Worm (Caenorhabditis elegans): ENCODE data around the gene spsb-2.

spsb-2 gene

DNA sequence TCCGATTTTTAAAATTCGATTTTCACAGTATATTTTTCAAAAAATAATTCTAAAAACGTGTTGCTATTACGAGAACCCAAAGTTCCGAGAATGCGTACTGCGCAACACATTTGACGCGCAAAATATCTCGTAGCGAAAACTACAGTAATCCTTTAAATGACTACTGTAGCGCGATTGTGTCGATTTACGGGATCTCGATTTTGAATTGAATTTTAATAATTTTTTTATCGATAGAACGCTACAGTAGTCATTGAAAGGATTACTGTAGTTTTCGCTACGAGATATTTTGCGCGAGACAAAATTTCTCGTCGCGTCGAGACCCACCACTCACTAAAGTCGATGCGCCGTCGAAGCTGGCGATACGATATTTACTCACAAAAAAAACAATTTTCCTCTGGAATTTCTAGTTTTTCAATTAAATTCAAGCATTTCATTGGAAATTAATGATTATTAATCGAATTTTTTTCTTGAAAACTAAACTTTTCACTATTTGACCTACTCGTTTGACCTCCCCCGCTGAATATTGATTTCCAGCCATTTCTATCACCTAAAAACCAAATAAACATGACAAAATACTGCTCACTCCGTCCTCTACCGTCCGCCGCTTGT, at the start of gene spsb-2:
Gene spsb-2 (plus strand): TSS at position 559 of the 609 bp plus-strand sequence.
- TF ChIP-seq flt-1 (GFP tag; IDR thresholded peaks at IDR 0.05) (no peak), T22C8.4 (GFP tag; IDR thresholded peaks at IDR 0.05) (no peak), ztf-23 (GFP tag; IDR thresholded peaks at IDR 0.05) (no peak), cog-1 (tag; optimal IDR thresholded peaks at IDR 0.05) (no peak), tab-1 (GFP tag; IDR thresholded peaks at IDR 0.05) (no peak), ztf-29 (GFP tag; IDR thresholded peaks at IDR 0.05) (no peak), ref-1 (GFP tag; conservative IDR thresholded peaks at IDR 0.05) (no peak), klf-2 (GFP tag; conservative IDR thresholded peaks at IDR 0.05) (no peak), med-1 (GFP tag; optimal IDR thresholded peaks at IDR 0.05; ENCODE audit: insufficient read depth) (no peak)

- TF ChIP-seq tab-1 (GFP tag; IDR thresholded peaks at IDR 0.05) (no peak), ztf-23 (GFP tag; IDR thresholded peaks at IDR 0.05) (no peak), ztf-29 (GFP tag; IDR thresholded peaks at IDR 0.05) (no peak), klf-2 (GFP tag; conservative IDR thresholded peaks at IDR 0.05) (no peak), flt-1 (GFP tag; IDR thresholded peaks at IDR 0.05) (no peak), cog-1 (tag; optimal IDR thresholded peaks at IDR 0.05) (no peak), T22C8.4 (GFP tag; IDR thresholded peaks at IDR 0.05) (no peak), med-1 (GFP tag; optimal IDR thresholded peaks at IDR 0.05; ENCODE audit: insufficient read depth) (no peak), ref-1 (GFP tag; conservative IDR thresholded peaks at IDR 0.05) (no peak)
Observed at ce11 chrII:15183139-15183538, 47.0 kb upstream of the spsb-2 start, which contains the start of gene gst-34. TSS of gene gst-34 (minus strand) at chrII:15183239.

DNA sequence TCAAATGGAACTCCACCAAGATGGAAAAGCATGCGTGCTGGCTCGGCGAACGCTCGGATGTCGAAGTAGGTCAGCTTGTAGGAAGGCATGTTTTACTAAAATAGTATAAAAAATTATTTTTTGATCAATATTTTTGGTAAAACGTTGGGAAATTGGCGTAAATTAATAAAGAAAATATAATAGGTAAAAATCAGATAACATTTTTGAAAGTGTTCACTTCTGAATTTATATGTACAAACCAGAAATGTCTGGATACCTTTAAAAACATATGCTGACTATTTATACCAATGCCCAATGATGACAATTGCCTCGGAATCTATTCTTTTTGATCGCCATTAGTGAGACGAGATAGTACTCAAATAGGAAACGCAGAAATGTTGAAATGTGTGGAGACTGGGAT, 44.9 kb upstream of the spsb-2 start, which contains the start of gene gst-35:
Gene gst-35 (minus strand): TSS at position 101 of the 400 bp plus-strand sequence.
- TF ChIP-seq med-1 (GFP tag; optimal IDR thresholded peaks at IDR 0.05; ENCODE audit: insufficient read depth) (no peak), flt-1 (GFP tag; IDR thresholded peaks at IDR 0.05) (no peak), tab-1 (GFP tag; IDR thresholded peaks at IDR 0.05) (no peak)

- no peak for TF ChIP-seq klf-2 (GFP tag; conservative IDR thresholded peaks at IDR 0.05)
- no peak for TF ChIP-seq ztf-29 (GFP tag; IDR thresholded peaks at IDR 0.05)
- TF ChIP-seq ztf-23 (GFP tag; IDR thresholded peaks at IDR 0.05) = no peak
- no peak for TF ChIP-seq T22C8.4 (GFP tag; IDR thresholded peaks at IDR 0.05)
- TF ChIP-seq med-1 (GFP tag; optimal IDR thresholded peaks at IDR 0.05; ENCODE audit: insufficient read depth) = no peak
- TF ChIP-seq tab-1 (GFP tag; IDR thresholded peaks at IDR 0.05) = no peak
- TF ChIP-seq flt-1 (GFP tag; IDR thresholded peaks at IDR 0.05) = no peak
- TF ChIP-seq cog-1 (tag; optimal IDR thresholded peaks at IDR 0.05) = no peak
- TF ChIP-seq ref-1 (GFP tag; conservative IDR thresholded peaks at IDR 0.05) = no peak
Observed at ce11 chrII:15189956-15190355, 40.2 kb upstream of the spsb-2 start.

- TF ChIP-seq flt-1 (GFP tag; IDR thresholded peaks at IDR 0.05) (no peak), klf-2 (GFP tag; conservative IDR thresholded peaks at IDR 0.05) (no peak)
Observed at ce11 chrII:15190971-15191370, 39.2 kb upstream of the spsb-2 start.

DNA sequence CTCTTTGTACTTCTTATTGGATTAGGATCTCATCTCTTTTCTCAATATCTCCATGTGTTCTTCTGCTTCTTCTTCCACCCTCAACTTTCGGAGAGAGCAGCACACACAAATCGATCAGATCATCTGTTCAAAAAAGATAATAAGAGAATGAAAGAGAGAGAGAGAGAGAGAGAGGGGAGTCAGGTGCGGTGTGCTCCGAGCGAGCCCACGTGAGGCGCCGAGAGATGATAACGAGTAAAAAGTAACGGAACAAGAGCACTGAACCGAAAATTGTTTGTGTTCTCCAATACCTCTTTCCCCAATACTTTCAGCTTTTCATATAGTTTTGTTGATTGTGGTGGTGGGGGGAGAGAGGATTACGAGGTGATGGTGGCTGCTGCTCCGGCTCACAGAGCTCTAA, 36.2 kb upstream of the spsb-2 start:
- TF ChIP-seq flt-1 (GFP tag; IDR thresholded peaks at IDR 0.05) = no peak
- TF ChIP-seq tab-1 (GFP tag; IDR thresholded peaks at IDR 0.05) = no peak
- no peak for TF ChIP-seq cog-1 (tag; optimal IDR thresholded peaks at IDR 0.05)
- no peak for TF ChIP-seq ztf-23 (GFP tag; IDR thresholded peaks at IDR 0.05)
- TF ChIP-seq ref-1 (GFP tag; conservative IDR thresholded peaks at IDR 0.05) = no peak
- TF ChIP-seq T22C8.4 (GFP tag; IDR thresholded peaks at IDR 0.05) = no peak

DNA sequence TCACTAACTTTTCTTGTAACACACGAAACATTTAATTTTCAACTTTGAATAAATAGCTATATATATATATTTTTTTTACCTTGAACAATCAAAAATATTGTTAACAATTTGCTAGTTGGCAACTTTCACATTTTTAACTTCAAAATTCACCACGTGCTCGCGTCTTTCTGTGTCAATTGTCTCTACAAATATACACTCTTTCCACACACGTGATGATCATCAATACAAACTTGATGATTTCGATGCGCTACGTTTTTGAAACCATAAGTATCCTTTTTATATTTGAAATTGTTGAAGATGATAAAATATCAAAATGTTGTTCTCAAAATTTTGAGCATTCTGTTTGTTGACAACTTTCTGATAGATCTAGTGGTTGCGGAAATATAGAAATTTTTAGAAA, 34.8 kb upstream of the spsb-2 start:
- TF ChIP-seq tab-1 (GFP tag; IDR thresholded peaks at IDR 0.05) (no peak), ztf-23 (GFP tag; IDR thresholded peaks at IDR 0.05) (no peak), flt-1 (GFP tag; IDR thresholded peaks at IDR 0.05) (no peak), med-1 (GFP tag; optimal IDR thresholded peaks at IDR 0.05; ENCODE audit: insufficient read depth) (no peak), ref-1 (GFP tag; conservative IDR thresholded peaks at IDR 0.05) (no peak), cog-1 (tag; optimal IDR thresholded peaks at IDR 0.05) (no peak), T22C8.4 (GFP tag; IDR thresholded peaks at IDR 0.05) (no peak), ztf-29 (GFP tag; IDR thresholded peaks at IDR 0.05) (no peak), klf-2 (GFP tag; conservative IDR thresholded peaks at IDR 0.05) (no peak)

DNA sequence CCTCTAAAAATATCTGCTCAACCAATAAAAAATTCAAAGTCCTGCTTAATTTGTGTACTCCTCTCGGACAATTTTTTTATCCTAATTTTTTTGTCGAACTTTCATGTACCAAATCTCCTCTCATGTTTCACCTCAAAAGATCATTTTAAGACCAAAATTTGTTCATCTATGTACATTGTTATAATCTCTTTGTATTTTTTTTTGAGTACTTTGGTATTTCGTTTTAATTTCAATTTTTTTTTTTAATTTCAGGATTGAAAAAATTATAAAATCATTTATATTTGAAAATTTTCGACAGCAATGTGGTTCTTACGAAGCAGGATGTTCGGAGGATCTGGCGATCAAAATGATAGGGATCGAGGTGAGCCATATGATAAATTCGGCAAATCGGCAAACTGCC, 33.7 kb upstream of the spsb-2 start, which contains the start of gene spsb-1:
Gene spsb-1 (plus strand): TSS at position 301 of the 400 bp plus-strand sequence.
- TF ChIP-seq ztf-23 (GFP tag; IDR thresholded peaks at IDR 0.05) (no peak), tab-1 (GFP tag; IDR thresholded peaks at IDR 0.05) (no peak), ztf-29 (GFP tag; IDR thresholded peaks at IDR 0.05) (no peak), klf-2 (GFP tag; conservative IDR thresholded peaks at IDR 0.05) (no peak), flt-1 (GFP tag; IDR thresholded peaks at IDR 0.05) (no peak)

DNA sequence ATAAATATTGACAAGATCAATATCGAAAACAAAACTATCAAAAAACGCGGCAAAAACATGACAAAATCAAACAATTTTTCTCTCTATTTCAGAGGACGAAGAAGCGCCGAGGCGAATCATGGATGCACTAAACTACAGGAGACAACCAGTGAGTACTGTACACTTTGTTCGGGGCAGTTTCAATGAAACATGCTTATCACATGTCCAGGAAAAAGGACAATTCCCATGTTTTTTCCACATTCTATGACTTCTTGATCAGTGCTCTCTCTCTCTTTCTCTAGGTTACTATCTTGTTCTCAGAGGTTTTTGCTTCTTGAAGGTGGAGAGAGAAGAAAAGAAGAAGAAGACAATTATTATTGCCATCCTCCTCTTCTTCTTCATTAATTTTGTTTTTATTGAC, 32.6 kb upstream of the spsb-2 start:
- no peak for TF ChIP-seq T22C8.4 (GFP tag; IDR thresholded peaks at IDR 0.05)
- TF ChIP-seq klf-2 (GFP tag; conservative IDR thresholded peaks at IDR 0.05) = no peak
- TF ChIP-seq cog-1 (tag; optimal IDR thresholded peaks at IDR 0.05) = no peak
- no peak for TF ChIP-seq tab-1 (GFP tag; IDR thresholded peaks at IDR 0.05)
- no peak for TF ChIP-seq med-1 (GFP tag; optimal IDR thresholded peaks at IDR 0.05; ENCODE audit: insufficient read depth)
- no peak for TF ChIP-seq flt-1 (GFP tag; IDR thresholded peaks at IDR 0.05)
- TF ChIP-seq ztf-29 (GFP tag; IDR thresholded peaks at IDR 0.05) = no peak
- TF ChIP-seq ref-1 (GFP tag; conservative IDR thresholded peaks at IDR 0.05) = no peak
- TF ChIP-seq ztf-23 (GFP tag; IDR thresholded peaks at IDR 0.05) = no peak

DNA sequence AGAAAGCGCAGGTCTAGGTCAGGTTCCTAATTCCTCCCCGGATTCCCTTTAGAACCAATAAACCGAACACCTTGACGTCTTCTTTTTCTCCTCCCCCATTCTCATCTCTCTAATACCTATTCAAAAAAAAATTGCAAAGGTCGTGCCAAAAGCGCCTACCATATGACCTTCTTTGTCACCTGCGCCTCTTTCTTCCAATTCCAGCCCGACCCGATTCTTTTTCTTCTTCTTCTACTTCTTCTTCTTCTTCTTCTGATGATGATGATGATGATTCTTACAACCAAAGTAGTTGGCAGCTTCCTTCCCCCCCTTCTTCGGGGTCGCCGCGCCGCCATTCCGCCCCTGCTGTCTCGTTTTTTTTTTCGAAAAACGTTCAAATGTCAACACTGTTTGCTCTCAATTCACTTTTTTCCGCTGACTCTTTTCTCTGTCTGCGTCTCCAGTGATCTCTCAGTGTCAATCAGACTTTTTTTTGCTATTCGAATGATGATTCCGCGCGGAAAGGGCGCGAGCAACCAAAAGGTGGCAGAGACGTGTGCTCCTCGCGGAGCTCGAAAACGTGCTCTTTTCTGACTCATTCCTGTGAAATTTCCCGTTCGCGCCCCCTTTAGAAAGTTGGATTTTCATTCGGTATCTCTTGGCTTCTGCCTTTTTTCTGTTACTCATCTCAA, 26.6 kb upstream of the spsb-2 start:
- TF ChIP-seq ztf-23 (GFP tag; IDR thresholded peaks at IDR 0.05) = no peak
- no peak for TF ChIP-seq ztf-29 (GFP tag; IDR thresholded peaks at IDR 0.05)
- TF ChIP-seq tab-1 (GFP tag; IDR thresholded peaks at IDR 0.05) = no peak
- no peak for TF ChIP-seq ref-1 (GFP tag; conservative IDR thresholded peaks at IDR 0.05)
- no peak for TF ChIP-seq flt-1 (GFP tag; IDR thresholded peaks at IDR 0.05)
- TF ChIP-seq cog-1 (tag; optimal IDR thresholded peaks at IDR 0.05) = no peak
- no peak for TF ChIP-seq T22C8.4 (GFP tag; IDR thresholded peaks at IDR 0.05)
- TF ChIP-seq klf-2 (GFP tag; conservative IDR thresholded peaks at IDR 0.05) = no peak
- no peak for TF ChIP-seq med-1 (GFP tag; optimal IDR thresholded peaks at IDR 0.05; ENCODE audit: insufficient read depth)

Data from whole organism, midembryonic.